Worm (Caenorhabditis elegans): ENCODE data around the gene F28A12.3.

- TF ChIP-seq ztf-23 (GFP tag; IDR thresholded peaks at IDR 0.05) (no peak), flt-1 (GFP tag; IDR thresholded peaks at IDR 0.05) (no peak), ref-1 (GFP tag; conservative IDR thresholded peaks at IDR 0.05) (no peak), T22C8.4 (GFP tag; IDR thresholded peaks at IDR 0.05) (no peak), cog-1 (tag; optimal IDR thresholded peaks at IDR 0.05) (no peak)
These were observed 20.0 kb downstream of the F28A12.3 start, which contains the start of gene idpc-2 for ce11 chrV:8621213-8621612.
